Fruit fly (Drosophila melanogaster) whole organism, pupa: ENCODE data around the gene CG11694.

Experiments used
- CG12605 ChIP-seq: fragments of 200-800 bp; sonication (Bioruptor generic); IDR thresholded peaks from 2 replicates; pipeline ENCODE4 v1.3.6; 2022; ENCODE audit warnings: missing biosample characterization, missing genetic modification characterization
- CG14655 ChIP-seq: fragments of 200-800 bp; sonication (Bioruptor generic); optimal IDR thresholded peaks from 3 replicates; lab custom pipeline; 2017; ENCODE audit warnings: mild to moderate bottlenecking, missing biosample characterization, missing genetic modification reagents, missing genetic modification characterization
- CG15710 ChIP-seq: fragments of 200-800 bp; sonication (Bioruptor generic); optimal IDR thresholded peaks from 2 replicates; lab custom pipeline; 2018; ENCODE audit warnings: missing biosample characterization, mild to moderate bottlenecking, missing genetic modification characterization, moderate library complexity
- CG32121 ChIP-seq: fragments of 200-800 bp; sonication (Bioruptor generic); IDR thresholded peaks from 2 replicates; pipeline ENCODE4 v1.3.6; 2022; ENCODE audit warnings: missing biosample characterization, missing genetic modification characterization
- CG34367 ChIP-seq: fragments of 200-800 bp; sonication (Bioruptor generic); optimal IDR thresholded peaks from 2 replicates; lab custom pipeline; 2018; ENCODE audit warnings: missing biosample characterization, mild to moderate bottlenecking, missing genetic modification characterization
- D1 ChIP-seq: fragments of 200-800 bp; sonication (Bioruptor generic); optimal IDR thresholded peaks from 2 replicates; lab custom pipeline; 2018; ENCODE audit warnings: missing biosample characterization, mild to moderate bottlenecking, missing genetic modification characterization, moderate library complexity
- EcR ChIP-seq: fragments of 200-800 bp; sonication (Bioruptor generic); optimal IDR thresholded peaks from 3 replicates; lab custom pipeline; 2019; ENCODE audit warnings: missing biosample characterization, missing genetic modification characterization, mild to moderate bottlenecking, moderate library complexity, missing genetic modification reagents
- Ets98B ChIP-seq: fragments of 200-800 bp; sonication (Bioruptor generic); IDR thresholded peaks from 2 replicates; pipeline ENCODE4 v1.3.6; 2022; ENCODE audit warnings: missing biosample characterization, missing genetic modification characterization
- fd96Ca ChIP-seq: fragments of 200-800 bp; sonication (Bioruptor generic); IDR thresholded peaks from 3 replicates; pipeline ENCODE4 v1.3.6; 2022; ENCODE audit warnings: missing biosample characterization, missing genetic modification characterization
- rn ChIP-seq: fragments of 200-800 bp; sonication (Bioruptor generic); IDR thresholded peaks from 2 replicates; pipeline ENCODE4 v1.3.6; 2022; ENCODE audit warnings: missing biosample characterization, missing genetic modification characterization

dm6 chr3R:8327967-8328789 lies 16.2 kb upstream of the CG11694 start:
- TF ChIP-seq rn (no peak), CG12605 (GFP tag; lab: Robert Waterston, UW) (no peak), fd96Ca (GFP tag; lab: Robert Waterston, UW) (no peak), D1 (tag; lab: Kevin White, UChicago) (no peak), Ets98B (GFP tag; lab: Robert Waterston, UW) (no peak), CG34367 (no peak), CG15710 (tag; lab: Kevin White, UChicago) (no peak), CG14655 (GFP tag; lab: Kevin White, UChicago) (no peak), CG32121 (GFP tag; lab: Robert Waterston, UW) (no peak), EcR (GFP tag; lab: Kevin White, UChicago) (no peak)
